Fruit fly (Drosophila melanogaster): ENCODE measurements around the gene CG5439.

The CG5439 gene

dm6 chr2L:13222225-13222648 is 45.3 kb downstream of the CG5439 start, which contains the start of the genes Ski6 and CG16812 (continued):
- peak; percentile 21 for TF ChIP-seq psq (GFP tag; optimal IDR thresholded peaks at IDR 0.05)
- TF ChIP-seq unc-4 (GFP tag; IDR thresholded peaks at IDR 0.05; ENCODE audit: partially characterized antibody), result peak; percentile 61
- no peak for TF ChIP-seq emc (GFP tag; optimal IDR thresholded peaks at IDR 0.05)
- TF ChIP-seq br (optimal IDR thresholded peaks at IDR 0.05), result no peak
- TF ChIP-seq CG10565 (GFP tag; optimal IDR thresholded peaks at IDR 0.05), result no peak
- TF ChIP-seq Xrp1 (GFP tag; IDR thresholded peaks at IDR 0.05), result peak; percentile 76
- TF ChIP-seq CG11695 (GFP tag; IDR thresholded peaks at IDR 0.05), result peak; percentile 48; the same call in 1 of the 3 replicates
- TF ChIP-seq HLH4C (GFP tag; IDR thresholded peaks at IDR 0.05; ENCODE audit: partially characterized antibody), result peak; percentile 42; the same call in 1 of the 3 replicates
- TF ChIP-seq lola (GFP tag; optimal IDR thresholded peaks at IDR 0.05), result peak in 1 of 3 experiments; percentile 71
- TF ChIP-seq Hr3 (GFP tag; optimal IDR thresholded peaks at IDR 0.05), result peak; percentile 71
- no peak for TF ChIP-seq ERR (GFP tag; optimal IDR thresholded peaks at IDR 0.05)
- peak; percentile 33 for TF ChIP-seq CG33213 (GFP tag; optimal IDR thresholded peaks at IDR 0.05)
- peak; percentile 66 for TF ChIP-seq Fer2 (tag; optimal IDR thresholded peaks at IDR 0.05)
- no peak for TF ChIP-seq exex (tag; optimal IDR thresholded peaks at IDR 0.05)
- TF ChIP-seq CoRest (tag; optimal IDR thresholded peaks at IDR 0.05), result peak; percentile 81
- TF ChIP-seq Lhr (GFP tag; optimal IDR thresholded peaks at IDR 0.05), result no peak
- 0 out of 3 replicates have a peak, but pooled peaks have one; percentile 31 for TF ChIP-seq CG34224 (GFP tag; IDR thresholded peaks at IDR 0.05; ENCODE audit: partially characterized antibody)
- TF ChIP-seq CG30403 (GFP tag; optimal IDR thresholded peaks at IDR 0.05), result peak; percentile 83
- peak; percentile 71 for TF ChIP-seq Hmr (GFP tag; optimal IDR thresholded peaks at IDR 0.05)
- peak; percentile 70 for TF ChIP-seq Dek (tag; optimal IDR thresholded peaks at IDR 0.05)
- no peak for TF ChIP-seq TFAM (GFP tag; optimal IDR thresholded peaks at IDR 0.05)
- TF ChIP-seq CG6791 (GFP tag; IDR thresholded peaks at IDR 0.05; ENCODE audit: partially characterized antibody), result peak; percentile 35; the same call in 1 of the 3 replicates
- peak; percentile 73 for TF ChIP-seq CG15696 (tag; optimal IDR thresholded peaks at IDR 0.05)
- 0 out of 3 replicates have a peak, but pooled peaks have one; percentile 18 for TF ChIP-seq CG7963 (GFP tag; IDR thresholded peaks at IDR 0.05; ENCODE audit: partially characterized antibody)
- peak; percentile 15 for TF ChIP-seq zfh2 (GFP tag; optimal IDR thresholded peaks at IDR 0.05)
- no peak for TF ChIP-seq jigr1 (GFP tag; IDR thresholded peaks at IDR 0.05)
- TF ChIP-seq CG18262 (tag; optimal IDR thresholded peaks at IDR 0.05), result peak; percentile 76
- TF ChIP-seq CG30431 (GFP tag; optimal IDR thresholded peaks at IDR 0.05), result no peak
- peak; percentile 10 for TF ChIP-seq vfl (GFP tag; optimal IDR thresholded peaks at IDR 0.05)
- peak; percentile 89 for TF ChIP-seq trem (tag; optimal IDR thresholded peaks at IDR 0.05)
- no peak for TF ChIP-seq CG6683 (GFP tag; optimal IDR thresholded peaks at IDR 0.05)
- peak; percentile 65 for TF ChIP-seq CG7556 (GFP tag; optimal IDR thresholded peaks at IDR 0.05)
- TF ChIP-seq HmgD (GFP tag; optimal IDR thresholded peaks at IDR 0.05), result no peak
- peak; percentile 87 for TF ChIP-seq CG17829 (tag; optimal IDR thresholded peaks at IDR 0.05)
- TF ChIP-seq gfzf (GFP tag; optimal IDR thresholded peaks at IDR 0.05), result peak; percentile 58
- TF ChIP-seq NfI (GFP tag; optimal IDR thresholded peaks at IDR 0.05), result peak; percentile 58
- no peak for TF ChIP-seq lbe (GFP tag; optimal IDR thresholded peaks at IDR 0.05)
- TF ChIP-seq Gsc (GFP tag; IDR thresholded peaks at IDR 0.05), result no peak
- peak; percentile 41; the same call in 1 of the 2 replicates for TF ChIP-seq wdn (GFP tag; IDR thresholded peaks at IDR 0.05)
- TF ChIP-seq CG12155 (GFP tag; optimal IDR thresholded peaks at IDR 0.05), result peak; percentile 77
- peak; percentile 66 for TF ChIP-seq fd3F (GFP tag; optimal IDR thresholded peaks at IDR 0.05)
- peak; percentile 62 for TF ChIP-seq Hsf (GFP tag; optimal IDR thresholded peaks at IDR 0.05)
- peak; percentile 83 for TF ChIP-seq CG31441 (GFP tag; IDR thresholded peaks at IDR 0.05)
- peak; percentile 62 for TF ChIP-seq CG13296 (GFP tag; optimal IDR thresholded peaks at IDR 0.05)
- peak; percentile 7 for TF ChIP-seq CG6765 (GFP tag; optimal IDR thresholded peaks at IDR 0.05)
- TF ChIP-seq CG17912 (GFP tag; optimal IDR thresholded peaks at IDR 0.05), result no peak
- no peak for TF ChIP-seq Lpt (GFP tag; optimal IDR thresholded peaks at IDR 0.05)
- peak; percentile 24; the same call in 2 of the 3 replicates for TF ChIP-seq Aef1 (GFP tag; IDR thresholded peaks at IDR 0.05)
- TF ChIP-seq tgo (GFP tag; IDR thresholded peaks at IDR 0.05), result peak; percentile 58; the same call in 2 of the 3 replicates
- peak; percentile 78 for TF ChIP-seq CG17359 (tag; optimal IDR thresholded peaks at IDR 0.05)
